Worm (Caenorhabditis elegans): ENCODE results near the gene best-15.

DNA sequence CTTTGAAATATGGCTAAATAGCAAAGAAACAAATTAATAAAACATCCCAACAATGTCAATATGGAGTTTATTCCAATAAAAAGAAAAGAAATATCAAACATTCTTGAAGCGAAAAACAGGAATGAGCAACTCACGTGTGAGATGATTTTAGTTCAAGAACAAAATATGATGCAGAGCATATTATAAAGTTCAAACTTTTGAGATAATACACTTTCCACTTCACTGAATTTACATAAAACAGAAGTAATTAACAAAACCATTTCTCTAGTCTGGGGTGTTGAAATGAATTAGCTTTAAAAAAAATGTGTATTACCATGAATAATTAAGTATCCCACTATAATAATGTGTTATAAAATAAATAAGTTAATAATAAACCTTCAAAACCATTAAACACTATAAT, 45.3 kb downstream of the best-15 start, which contains the start of gene srd-7:
- TF ChIP-seq dao-5 (tag; optimal IDR thresholded peaks at IDR 0.05), result no peak
- TF ChIP-seq him-1 (tag; optimal IDR thresholded peaks at IDR 0.05), result no peak
- no peak for TF ChIP-seq W03F9.2 (tag; optimal IDR thresholded peaks at IDR 0.05)
